Worm (Caenorhabditis elegans) whole organism, L4 larva: ENCODE data around the gene T16G12.1.

Experiments
- D1046.2 ChIP-seq: fragments of 200-800 bp; sonication (Bioruptor generic); IDR thresholded peaks from 2 replicates; pipeline ENCODE4 v1.3.6; 2022; ENCODE audit warnings: missing genetic modification characterization, missing compliant biosample characterization
- F26F4.8 ChIP-seq: fragments of 200-800 bp; sonication (Bioruptor generic); conservative IDR thresholded peaks from 2 replicates; pipeline ENCODE4 v1.3.6; 2022; ENCODE audit warnings: missing genetic modification characterization, missing compliant biosample characterization
- F37D6.2 ChIP-seq: sonication (generic microtip); optimal IDR thresholded peaks from 2 replicates; lab custom pipeline; 2016; ENCODE audit warnings: mild to moderate bottlenecking, missing genetic modification characterization, missing compliant biosample characterization
- T26A8.4 ChIP-seq: fragments of 200-800 bp; sonication (Bioruptor generic); IDR thresholded peaks from 2 replicates; pipeline ENCODE4 v1.3.6; 2022; ENCODE audit warnings: missing genetic modification characterization, missing compliant biosample characterization
- Y5F2A.4 ChIP-seq: fragments of 200-800 bp; sonication (Bioruptor generic); optimal IDR thresholded peaks from 2 replicates; lab custom pipeline; 2018; ENCODE audit warnings: mild to moderate bottlenecking, missing genetic modification characterization, missing compliant biosample characterization
- aha-1 ChIP-seq: fragments of 150-350 bp; peaks from one replicate; lab custom pipeline; 2014; ENCODE audit warnings: missing biosample characterization, missing genetic modification characterization
- ama-1 ChIP-seq: fragments of 150-350 bp; optimal IDR thresholded peaks from 2 replicates; lab custom pipeline; 2014; ENCODE audit warnings: inconsistent platforms, mixed read lengths
- arid-1 ChIP-seq: fragments of 200-800 bp; sonication (Bioruptor generic); conservative IDR thresholded peaks from 2 replicates; pipeline ENCODE4 v1.3.6; 2022; ENCODE audit warnings: missing genetic modification reagents, missing genetic modification characterization, missing compliant biosample characterization
- attf-4 ChIP-seq: sonication (generic microtip); optimal IDR thresholded peaks from 3 replicates; lab custom pipeline; 2017; ENCODE audit warnings: missing biosample characterization, missing genetic modification characterization
- ceh-20 ChIP-seq: fragments of 200-800 bp; sonication (Bioruptor generic); IDR thresholded peaks from 2 replicates; pipeline ENCODE4 v1.3.6; 2022; ENCODE audit warnings: missing genetic modification reagents, missing genetic modification characterization, missing compliant biosample characterization
- ceh-32 ChIP-seq: sonication (generic microtip); optimal IDR thresholded peaks from 2 replicates; lab custom pipeline; 2016; ENCODE audit warnings: mild to moderate bottlenecking, missing genetic modification characterization, missing compliant biosample characterization; ENCODE audit not compliant: poor library complexity
- cey-2 ChIP-seq: sonication (generic microtip); optimal IDR thresholded peaks from 3 replicates; lab custom pipeline; 2017; ENCODE audit warnings: missing genetic modification characterization, mild to moderate bottlenecking, missing compliant biosample characterization, antibody characterized with exemption, borderline replicate concordance; ENCODE audit not compliant: insufficient read depth
- daf-12 ChIP-seq: fragments of 150-350 bp; optimal IDR thresholded peaks from 2 replicates; lab custom pipeline; 2014; ENCODE audit warnings: missing biosample characterization, missing genetic modification reagents, missing genetic modification characterization
- daf-8 ChIP-seq: fragments of 200-800 bp; sonication (Bioruptor generic); IDR thresholded peaks from 2 replicates; pipeline ENCODE4 v1.3.6; 2022; ENCODE audit warnings: missing genetic modification characterization, missing compliant biosample characterization
- dmd-6 ChIP-seq: fragments of 200-800 bp; sonication (Bioruptor generic); IDR thresholded peaks from 2 replicates; pipeline ENCODE4 v1.3.6; 2022; ENCODE audit warnings: missing genetic modification reagents, missing genetic modification characterization, missing compliant biosample characterization
- dmd-8 ChIP-seq: fragments of 200-800 bp; sonication (Bioruptor generic); IDR thresholded peaks from 2 replicates; pipeline ENCODE4 v1.3.6; 2022; ENCODE audit warnings: missing genetic modification characterization, missing compliant biosample characterization
- egl-43 ChIP-seq: fragments of 200-800 bp; sonication (Bioruptor generic); IDR thresholded peaks from 2 replicates; pipeline ENCODE4 v1.3.6; 2022; ENCODE audit warnings: missing genetic modification reagents, missing genetic modification characterization, missing compliant biosample characterization
- hif-1 ChIP-seq, 2 experiments: sonication (generic microtip); optimal IDR thresholded peaks; 2 replicates each; lab custom pipeline; 2016 to 2017; ENCODE audit warnings: missing compliant biosample characterization in 2 of 2, missing genetic modification characterization in 2 of 2, missing genetic modification reagents in 2 of 2, missing genotype in 2 of 2, mild to moderate bottlenecking in 1 of 2
- hlh-11 ChIP-seq: fragments of 200-800 bp; sonication (Bioruptor generic); optimal IDR thresholded peaks from 2 replicates; lab custom pipeline; 2018; ENCODE audit warnings: mild to moderate bottlenecking, missing genetic modification characterization, missing compliant biosample characterization
- hlh-30 ChIP-seq: sonication (generic microtip); optimal IDR thresholded peaks from 2 replicates; lab custom pipeline; 2017; ENCODE audit warnings: antibody characterized with exemption, mild to moderate bottlenecking, missing genetic modification characterization, missing compliant biosample characterization; ENCODE audit not compliant: insufficient read depth
- hmg-1.1 ChIP-seq: fragments of 200-800 bp; sonication (Bioruptor generic); IDR thresholded peaks from 2 replicates; pipeline ENCODE4 v1.3.6; 2022; ENCODE audit warnings: missing genetic modification reagents, missing genetic modification characterization, missing compliant biosample characterization
- jun-1 ChIP-seq: fragments of 150-350 bp; optimal IDR thresholded peaks from 2 replicates; lab custom pipeline; 2014; ENCODE audit warnings: missing biosample characterization, missing genetic modification reagents, missing genetic modification characterization
- lin-29 ChIP-seq: fragments of 200-800 bp; sonication (Bioruptor generic); IDR thresholded peaks from 2 replicates; pipeline ENCODE4 v1.3.6; 2022; ENCODE audit warnings: missing genetic modification reagents, missing genetic modification characterization, missing compliant biosample characterization
- lir-3 ChIP-seq: sonication (generic microtip); optimal IDR thresholded peaks from 2 replicates; lab custom pipeline; 2016; ENCODE audit warnings: mild to moderate bottlenecking, missing genetic modification characterization, missing compliant biosample characterization
- madf-9 ChIP-seq: fragments of 200-800 bp; sonication (Bioruptor generic); conservative IDR thresholded peaks from 2 replicates; pipeline ENCODE4 v1.3.6; 2022; ENCODE audit warnings: missing genetic modification reagents, missing genetic modification characterization, missing compliant biosample characterization
- mdl-1 ChIP-seq, 2 experiments: fragments of 150-350 bp in 1 of 2; sonication (generic microtip) in 1 of 2; optimal IDR thresholded peaks; 2 replicates each; lab custom pipeline; 2014 to 2017; ENCODE audit warnings: missing biosample characterization in 2 of 2, missing genetic modification characterization in 2 of 2
- mxl-3 ChIP-seq: fragments of 200-800 bp; sonication (Bioruptor generic); optimal IDR thresholded peaks from 2 replicates; lab custom pipeline; 2018; ENCODE audit warnings: mild to moderate bottlenecking, missing genetic modification characterization, missing compliant biosample characterization
- nhr-10 ChIP-seq: fragments of 150-350 bp; optimal IDR thresholded peaks from 2 replicates; lab custom pipeline; 2014; ENCODE audit warnings: missing biosample characterization, missing genetic modification characterization
- nhr-102 ChIP-seq: sonication (generic microtip); optimal IDR thresholded peaks from 2 replicates; lab custom pipeline; 2016; ENCODE audit warnings: mild to moderate bottlenecking, missing genetic modification characterization, moderate library complexity, missing compliant biosample characterization
- nhr-25 ChIP-seq: sonication (generic microtip); optimal IDR thresholded peaks from 2 replicates; lab custom pipeline; 2017; ENCODE audit warnings: missing genetic modification characterization, mild to moderate bottlenecking, missing compliant biosample characterization, antibody characterized with exemption, moderate library complexity, borderline replicate concordance; ENCODE audit not compliant: insufficient read depth
- nhr-28 ChIP-seq: fragments of 150-350 bp; optimal IDR thresholded peaks from 2 replicates; lab custom pipeline; 2014; ENCODE audit warnings: missing biosample characterization, missing genetic modification characterization
- nhr-48 ChIP-seq: sonication (generic microtip); optimal IDR thresholded peaks from 2 replicates; lab custom pipeline; 2016; ENCODE audit warnings: mild to moderate bottlenecking, missing genetic modification characterization, missing compliant biosample characterization
- nhr-77 ChIP-seq: fragments of 150-350 bp; optimal IDR thresholded peaks from 2 replicates; lab custom pipeline; 2014; ENCODE audit warnings: missing biosample characterization, missing genetic modification characterization
- php-3 ChIP-seq: fragments of 200-800 bp; sonication (Bioruptor generic); IDR thresholded peaks from 2 replicates; pipeline ENCODE4 v1.3.6; 2022; ENCODE audit warnings: missing genetic modification reagents, missing genetic modification characterization, missing compliant biosample characterization
- pqm-1 ChIP-seq: sonication (generic microtip); optimal IDR thresholded peaks from 2 replicates; lab custom pipeline; 2017; ENCODE audit warnings: missing biosample characterization, missing genetic modification characterization
- rbr-2 ChIP-seq: sonication (generic microtip); optimal IDR thresholded peaks from 2 replicates; lab custom pipeline; 2016; ENCODE audit warnings: missing genotype, missing genetic modification characterization, missing compliant biosample characterization
- sdz-12 ChIP-seq: fragments of 200-800 bp; sonication (Bioruptor generic); optimal IDR thresholded peaks from 2 replicates; lab custom pipeline; 2018; ENCODE audit warnings: mild to moderate bottlenecking, missing genetic modification characterization, missing compliant biosample characterization
- set-16 ChIP-seq: fragments of 200-800 bp; sonication (Bioruptor generic); IDR thresholded peaks from 2 replicates; pipeline ENCODE4 v1.3.6; 2022; ENCODE audit warnings: missing genetic modification reagents, missing genetic modification characterization, missing compliant biosample characterization
- skn-1 ChIP-seq: fragments of 150-350 bp; optimal IDR thresholded peaks from 2 replicates; lab custom pipeline; 2014; ENCODE audit warnings: missing biosample characterization, missing genetic modification characterization
- snpc-1.2 ChIP-seq: fragments of 200-800 bp; sonication (Bioruptor generic); IDR thresholded peaks from 2 replicates; pipeline ENCODE4 v1.3.6; 2022; ENCODE audit warnings: missing genetic modification reagents, missing genetic modification characterization, missing compliant biosample characterization
- spr-3 ChIP-seq: fragments of 200-800 bp; sonication (Bioruptor generic); optimal IDR thresholded peaks from 2 replicates; lab custom pipeline; 2018; ENCODE audit warnings: mild to moderate bottlenecking, missing genetic modification characterization, missing compliant biosample characterization
- tra-1 ChIP-seq: fragments of 200-800 bp; sonication (Bioruptor generic); IDR thresholded peaks from 2 replicates; pipeline ENCODE4 v1.3.6; 2022; ENCODE audit warnings: missing genetic modification reagents, missing genetic modification characterization, missing compliant biosample characterization
- unc-62 ChIP-seq, 3 experiments: fragments of 150-350 bp in 1 of 3; sonication (generic microtip); optimal IDR thresholded peaks in 2 of 3; peaks in 1 of 3; 1 replicate in 1 of 3; 2 replicates in 2 of 3; lab custom pipeline; 2014 to 2017; ENCODE audit warnings: missing biosample characterization in 3 of 3, missing genetic modification characterization in 3 of 3, missing genetic modification reagents in 3 of 3, missing genotype in 1 of 3
- vab-7 ChIP-seq: fragments of 200-800 bp; sonication (Bioruptor generic); IDR thresholded peaks from 2 replicates; pipeline ENCODE4 v1.3.6; 2022; ENCODE audit warnings: missing genetic modification reagents, missing genetic modification characterization, missing compliant biosample characterization
- zfp-2 ChIP-seq: sonication (generic microtip); optimal IDR thresholded peaks from 2 replicates; lab custom pipeline; 2016; ENCODE audit warnings: mild to moderate bottlenecking, missing genetic modification characterization, missing compliant biosample characterization
- ztf-11 ChIP-seq: fragments of 150-350 bp; optimal IDR thresholded peaks from 2 replicates; lab custom pipeline; 2014; ENCODE audit warnings: missing biosample characterization, missing genetic modification characterization

The T16G12.1 gene

ce11 chrIII:10049682-10050081 lies at the start of gene T16G12.1:
Gene T16G12.1, minus strand, starts transcription at chrIII:10049857.
- TF ChIP-seq hlh-11 (tag; lab: Kevin White, UChicago) (peak; percentile 42), rbr-2 (tag; lab: Kevin White, UChicago) (no peak), tra-1 (peak; percentile 39; the same call in 1 of the 2 replicates), D1046.2 (GFP tag; lab: Robert Waterston, UW) (no peak), egl-43 (no peak), vab-7 (GFP tag; lab: Robert Waterston, UW) (no peak), dmd-6 (peak; percentile 70), pqm-1 (tag; lab: Kevin White, UChicago) (peak; percentile 68), daf-8 (GFP tag; lab: Robert Waterston, UW) (no peak), nhr-28 (tag; lab: Kevin White, UChicago) (peak; percentile 64)
- TF ChIP-seq, all 104 proteins: peak for 5

- no peak for TF ChIP-seq lin-29
- peak; percentile 52 for TF ChIP-seq aha-1 (tag; lab: Kevin White, UChicago)
Observed at ce11 chrIII:10097981-10098380, 48.3 kb upstream of the T16G12.1 start, which contains the start of gene spop-1. Gene spop-1, minus strand, starts transcription at chrIII:10098081.

ce11 chrIII:10096525-10096972 lies 46.9 kb upstream of the T16G12.1 start:
- TF ChIP-seq jun-1 (peak; percentile 76), Y5F2A.4 (no peak), mxl-3 (GFP tag; lab: Kevin White, UChicago) (peak; percentile 87), F26F4.8 (no peak), lir-3 (tag; lab: Kevin White, UChicago) (no peak), php-3 (peak; percentile 79), skn-1 (tag; lab: Kevin White, UChicago) (no peak), ztf-11 (no peak), nhr-48 (tag; lab: Kevin White, UChicago) (peak; percentile 94), hlh-30 (peak; percentile 95), daf-12 (tag; lab: Kevin White, UChicago) (no peak), ceh-32 (tag; lab: Kevin White, UChicago) (no peak), egl-43 (peak; percentile 80), hif-1 (tag; optimal IDR thresholded peaks at IDR 0.05; lab: Kevin White, UChicago) (peak in 1 of 2 experiments; percentile 77), zfp-2 (no peak), tra-1 (peak; percentile 84), ceh-20 (peak; percentile 81), nhr-77 (tag; lab: Kevin White, UChicago) (peak; percentile 34), hmg-1.1 (peak; percentile 96), nhr-25 (tag; lab: Kevin White, UChicago) (peak; percentile 67), dmd-8 (GFP tag; lab: Robert Waterston, UW) (no peak), nhr-102 (tag; lab: Kevin White, UChicago) (peak; percentile 79), madf-9 (GFP tag; lab: Robert Waterston, UW) (no peak), unc-62 (GFP tag; optimal IDR thresholded peaks at IDR 0.05 in 1 of 2; lab: Kevin White, UChicago) (peak in 1 of 2 experiments; percentile 99), unc-62 (tag; optimal IDR thresholded peaks at IDR 0.05; lab: Kevin White, UChicago) (no peak), spr-3 (peak; percentile 22), attf-4 (tag; lab: Kevin White, UChicago) (no peak), sdz-12 (GFP tag; lab: Kevin White, UChicago) (no peak), T26A8.4 (GFP tag; lab: Robert Waterston, UW) (peak; percentile 91), nhr-10 (tag; lab: Kevin White, UChicago) (peak; percentile 33), snpc-1.2 (GFP tag; lab: Robert Waterston, UW) (no peak), ama-1 (no peak), D1046.2 (GFP tag; lab: Robert Waterston, UW) (no peak), arid-1 (GFP tag; lab: Robert Waterston, UW) (peak; percentile 65), set-16 (GFP tag; lab: Robert Waterston, UW) (peak; percentile 53), cey-2 (tag; lab: Kevin White, UChicago) (peak; percentile 34), F37D6.2 (tag; lab: Kevin White, UChicago) (peak; percentile 71), mdl-1 (tag; optimal IDR thresholded peaks at IDR 0.05; lab: Kevin White, UChicago) (peak; percentile 98 to 99)
